Worm (Caenorhabditis elegans) whole organism, L4 larva: ENCODE measurements around the gene obr-1.

Experiments
- lin-1 ChIP-seq: fragments of 200-800 bp; sonication (Bioruptor generic); IDR thresholded peaks from 2 replicates; pipeline ENCODE4 v1.3.6; 2022; ENCODE audit warnings: missing genetic modification reagents, missing genetic modification characterization, missing compliant biosample characterization
- lin-29 ChIP-seq: fragments of 200-800 bp; sonication (Bioruptor generic); IDR thresholded peaks from 2 replicates; pipeline ENCODE4 v1.3.6; 2022; ENCODE audit warnings: missing genetic modification reagents, missing genetic modification characterization, missing compliant biosample characterization
- nhr-10 ChIP-seq: fragments of 150-350 bp; optimal IDR thresholded peaks from 2 replicates; lab custom pipeline; 2014; ENCODE audit warnings: missing biosample characterization, missing genetic modification characterization
- tra-1 ChIP-seq: fragments of 200-800 bp; sonication (Bioruptor generic); IDR thresholded peaks from 2 replicates; pipeline ENCODE4 v1.3.6; 2022; ENCODE audit warnings: missing genetic modification reagents, missing genetic modification characterization, missing compliant biosample characterization
- unc-62 ChIP-seq, 3 experiments: fragments of 150-350 bp in 1 of 3; sonication (generic microtip); optimal IDR thresholded peaks in 2 of 3; peaks in 1 of 3; 1 replicate in 1 of 3; 2 replicates in 2 of 3; lab custom pipeline; 2014 to 2017; ENCODE audit warnings: missing biosample characterization in 3 of 3, missing genetic modification characterization in 3 of 3, missing genetic modification reagents in 3 of 3, missing genotype in 1 of 3
- zip-2 ChIP-seq: fragments of 150-350 bp; optimal IDR thresholded peaks from 2 replicates; lab custom pipeline; 2014; ENCODE audit warnings: missing biosample characterization, missing genetic modification characterization

DNA sequence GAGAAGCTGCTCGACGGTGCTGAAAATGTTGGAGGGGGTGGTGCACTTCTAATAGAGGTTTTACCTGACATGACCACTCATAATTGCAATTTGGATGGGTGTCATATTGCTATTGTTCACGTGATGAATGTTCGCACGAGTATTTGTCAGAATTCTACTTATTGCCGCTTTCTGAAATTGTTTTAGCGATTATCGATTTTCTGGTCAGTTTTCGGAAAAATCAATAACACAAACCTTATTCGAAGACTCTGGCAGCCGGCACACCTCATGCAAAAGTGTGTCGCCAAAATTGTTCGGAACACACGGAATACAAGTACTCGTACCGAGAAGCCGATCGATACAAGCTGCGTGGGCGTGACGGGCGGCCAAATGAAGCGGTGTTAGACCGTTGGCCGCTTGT lies 17.6 kb upstream of the obr-1 start:
- TF ChIP-seq tra-1 (GFP tag; lab: Robert Waterston, UW) (no peak), zip-2 (tag; lab: Kevin White, UChicago) (no peak), lin-29 (no peak), nhr-10 (tag; lab: Kevin White, UChicago) (no peak), lin-1 (GFP tag; lab: Robert Waterston, UW) (no peak), unc-62 (GFP tag; optimal IDR thresholded peaks at IDR 0.05 in 1 of 2; lab: Kevin White, UChicago) (no peak), unc-62 (tag; optimal IDR thresholded peaks at IDR 0.05; lab: Kevin White, UChicago) (no peak)
